Fruit fly (Drosophila melanogaster) whole organism, pupa: ENCODE data around the gene CSN3.

Experiments
- CG10348 ChIP-seq: fragments of 200-800 bp; sonication (Bioruptor generic); IDR thresholded peaks from 2 replicates; pipeline ENCODE4 v1.3.6; 2022; ENCODE audit warnings: missing biosample characterization, missing genetic modification characterization
- CG12605 ChIP-seq: fragments of 200-800 bp; sonication (Bioruptor generic); IDR thresholded peaks from 2 replicates; pipeline ENCODE4 v1.3.6; 2022; ENCODE audit warnings: missing biosample characterization, missing genetic modification characterization
- CG13204 ChIP-seq: fragments of 200-800 bp; sonication (Bioruptor generic); optimal IDR thresholded peaks from 2 replicates; lab custom pipeline; 2018; ENCODE audit warnings: missing biosample characterization, mild to moderate bottlenecking, missing genetic modification characterization, moderate library complexity
- CG14655 ChIP-seq: fragments of 200-800 bp; sonication (Bioruptor generic); optimal IDR thresholded peaks from 3 replicates; lab custom pipeline; 2017; ENCODE audit warnings: mild to moderate bottlenecking, missing biosample characterization, missing genetic modification reagents, missing genetic modification characterization
- CG15710 ChIP-seq: fragments of 200-800 bp; sonication (Bioruptor generic); optimal IDR thresholded peaks from 2 replicates; lab custom pipeline; 2018; ENCODE audit warnings: missing biosample characterization, mild to moderate bottlenecking, missing genetic modification characterization, moderate library complexity
- CG17806 ChIP-seq: fragments of 200-800 bp; sonication (Bioruptor generic); optimal IDR thresholded peaks from 2 replicates; lab custom pipeline; 2018; ENCODE audit warnings: missing biosample characterization, mild to moderate bottlenecking, missing genetic modification characterization, moderate library complexity
- CG32121 ChIP-seq: fragments of 200-800 bp; sonication (Bioruptor generic); IDR thresholded peaks from 2 replicates; pipeline ENCODE4 v1.3.6; 2022; ENCODE audit warnings: missing biosample characterization, missing genetic modification characterization
- CG34367 ChIP-seq: fragments of 200-800 bp; sonication (Bioruptor generic); optimal IDR thresholded peaks from 2 replicates; lab custom pipeline; 2018; ENCODE audit warnings: missing biosample characterization, mild to moderate bottlenecking, missing genetic modification characterization
- CG4496 ChIP-seq: fragments of 200-800 bp; sonication (Bioruptor generic); IDR thresholded peaks from 3 replicates; pipeline ENCODE4 v1.3.6; 2022; ENCODE audit warnings: missing biosample characterization, missing genetic modification characterization
- CG8159 ChIP-seq: fragments of 200-800 bp; sonication (Bioruptor generic); optimal IDR thresholded peaks from 3 replicates; lab custom pipeline; 2018; ENCODE audit warnings: missing biosample characterization, mild to moderate bottlenecking, missing genetic modification characterization, moderate library complexity
- CG8301 ChIP-seq: fragments of 200-800 bp; sonication (Bioruptor generic); optimal IDR thresholded peaks from 2 replicates; lab custom pipeline; 2018; ENCODE audit warnings: missing biosample characterization, mild to moderate bottlenecking, missing genetic modification characterization
- CG9948 ChIP-seq: fragments of 200-800 bp; sonication (Bioruptor generic); optimal IDR thresholded peaks from 2 replicates; lab custom pipeline; 2018; ENCODE audit warnings: missing biosample characterization, mild to moderate bottlenecking, missing genetic modification characterization, moderate library complexity
- D1 ChIP-seq: fragments of 200-800 bp; sonication (Bioruptor generic); optimal IDR thresholded peaks from 2 replicates; lab custom pipeline; 2018; ENCODE audit warnings: missing biosample characterization, mild to moderate bottlenecking, missing genetic modification characterization, moderate library complexity
- EcR ChIP-seq: fragments of 200-800 bp; sonication (Bioruptor generic); optimal IDR thresholded peaks from 3 replicates; lab custom pipeline; 2019; ENCODE audit warnings: missing biosample characterization, missing genetic modification characterization, mild to moderate bottlenecking, moderate library complexity, missing genetic modification reagents
- Ets98B ChIP-seq: fragments of 200-800 bp; sonication (Bioruptor generic); IDR thresholded peaks from 2 replicates; pipeline ENCODE4 v1.3.6; 2022; ENCODE audit warnings: missing biosample characterization, missing genetic modification characterization
- Pif1A ChIP-seq: fragments of 200-800 bp; sonication (Bioruptor generic); optimal IDR thresholded peaks from 3 replicates; lab custom pipeline; 2016; ENCODE audit warnings: missing biosample characterization, missing genetic modification characterization
- Pif1B ChIP-seq: fragments of 200-800 bp; sonication (Bioruptor generic); optimal IDR thresholded peaks from 3 replicates; lab custom pipeline; 2016; ENCODE audit warnings: missing biosample characterization, missing genetic modification characterization
- Snoo ChIP-seq: fragments of 200-800 bp; sonication (Bioruptor generic); optimal IDR thresholded peaks from 3 replicates; lab custom pipeline; 2017; ENCODE audit warnings: missing biosample characterization, mild to moderate bottlenecking, missing genetic modification characterization, inconsistent platforms
- fd96Ca ChIP-seq: fragments of 200-800 bp; sonication (Bioruptor generic); IDR thresholded peaks from 3 replicates; pipeline ENCODE4 v1.3.6; 2022; ENCODE audit warnings: missing biosample characterization, missing genetic modification characterization
- gl ChIP-seq: fragments of 200-800 bp; sonication (Bioruptor generic); optimal IDR thresholded peaks from 2 replicates; lab custom pipeline; 2018; ENCODE audit warnings: missing biosample characterization, mild to moderate bottlenecking, missing genetic modification characterization
- rn ChIP-seq: fragments of 200-800 bp; sonication (Bioruptor generic); IDR thresholded peaks from 2 replicates; pipeline ENCODE4 v1.3.6; 2022; ENCODE audit warnings: missing biosample characterization, missing genetic modification characterization

Gene CSN3

dm6 chr3L:20841465-20842109 lies at the start of gene CSN3, which contains the start of gene CG11456:
TSS of gene CSN3 (minus strand) at chr3L:20841576.
TSS of gene CG11456 (plus strand) at chr3L:20841987.
- no peak for TF ChIP-seq CG34367 (tag; lab: Kevin White, UChicago)
- no peak for TF ChIP-seq fd96Ca
- TF ChIP-seq CG4496 (GFP tag; lab: Robert Waterston, UW), result 0 out of 3 replicates have a peak, but pooled peaks have one; percentile 25
- TF ChIP-seq D1 (tag; lab: Kevin White, UChicago), result no peak
- TF ChIP-seq CG13204 (GFP tag; lab: Kevin White, UChicago), result no peak
- TF ChIP-seq CG9948 (tag; lab: Kevin White, UChicago), result no peak
- TF ChIP-seq Pif1B (GFP tag; lab: Kevin White, UChicago), result no peak
- TF ChIP-seq CG17806, result no peak
- TF ChIP-seq, all 21 proteins: peak for 1

- TF ChIP-seq CG9948 (tag; lab: Kevin White, UChicago), result no peak
- no peak for TF ChIP-seq CG32121 (GFP tag; lab: Robert Waterston, UW)
- no peak for TF ChIP-seq CG10348 (GFP tag; lab: Robert Waterston, UW)
- TF ChIP-seq CG15710, result no peak
- no peak for TF ChIP-seq Ets98B
- TF ChIP-seq fd96Ca, result no peak
- no peak for TF ChIP-seq CG17806
- no peak for TF ChIP-seq D1 (tag; lab: Kevin White, UChicago)
- TF ChIP-seq gl, result no peak
- TF ChIP-seq EcR (GFP tag; lab: Kevin White, UChicago), result no peak
- TF ChIP-seq CG8301 (tag; lab: Kevin White, UChicago), result no peak
- no peak for TF ChIP-seq CG14655
- TF ChIP-seq Pif1A, result no peak
- TF ChIP-seq rn (GFP tag; lab: Robert Waterston, UW), result no peak
- TF ChIP-seq CG13204 (GFP tag; lab: Kevin White, UChicago), result no peak
- TF ChIP-seq Pif1B (GFP tag; lab: Kevin White, UChicago), result no peak
- no peak for TF ChIP-seq CG34367 (tag; lab: Kevin White, UChicago)
- TF ChIP-seq Snoo (tag; lab: Kevin White, UChicago), result no peak
- no peak for TF ChIP-seq CG8159 (tag; lab: Kevin White, UChicago)
- TF ChIP-seq CG12605 (GFP tag; lab: Robert Waterston, UW), result no peak
- TF ChIP-seq, all 21 proteins: peak for 0
Measured at dm6 chr3L:20885172-20885571, 43.8 kb upstream of the CSN3 start, which contains the start of gene CG32432. TSS of gene CG32432 (minus strand) at chr3L:20885188.

- TF ChIP-seq Pif1B (GFP tag; lab: Kevin White, UChicago), result no peak
- no peak for TF ChIP-seq Snoo (tag; lab: Kevin White, UChicago)
- no peak for TF ChIP-seq CG8159 (tag; lab: Kevin White, UChicago)
- TF ChIP-seq Ets98B, result no peak
- no peak for TF ChIP-seq CG13204 (GFP tag; lab: Kevin White, UChicago)
- no peak for TF ChIP-seq D1 (tag; lab: Kevin White, UChicago)
- no peak for TF ChIP-seq fd96Ca
- no peak for TF ChIP-seq Pif1A
- TF ChIP-seq CG14655, result no peak
- no peak for TF ChIP-seq CG32121 (GFP tag; lab: Robert Waterston, UW)
- no peak for TF ChIP-seq CG34367 (tag; lab: Kevin White, UChicago)
Measured at dm6 chr3L:20883969-20884368, 42.6 kb upstream of the CSN3 start.

DNA sequence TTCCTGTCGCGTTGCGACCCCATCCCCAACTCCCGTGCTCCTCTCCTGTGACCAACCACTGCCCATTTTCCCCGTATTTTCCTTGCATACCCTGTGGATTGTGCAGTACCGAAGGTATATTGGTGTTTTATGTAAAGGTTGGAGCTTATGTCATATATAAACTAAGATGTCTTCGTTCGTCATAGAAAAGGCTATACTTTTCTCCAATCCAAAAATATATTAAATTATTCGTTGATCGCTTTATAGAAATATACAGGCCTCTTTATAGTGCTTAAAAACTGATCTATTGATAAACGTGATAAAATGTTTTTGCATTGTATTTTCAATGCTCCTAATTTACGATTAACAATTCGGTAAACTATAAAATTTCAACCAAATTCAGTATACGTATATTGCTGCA lies 27.6 kb upstream of the CSN3 start:
- TF ChIP-seq CG17806 (no peak), CG14655 (peak; percentile 0)
- TF ChIP-seq, all 21 proteins: peak for 1

- TF ChIP-seq Snoo (tag; lab: Kevin White, UChicago) (no peak), CG8159 (tag; lab: Kevin White, UChicago) (no peak), D1 (tag; lab: Kevin White, UChicago) (no peak), CG10348 (GFP tag; lab: Robert Waterston, UW) (no peak), EcR (GFP tag; lab: Kevin White, UChicago) (no peak), fd96Ca (no peak), CG4496 (GFP tag; lab: Robert Waterston, UW) (no peak), CG15710 (no peak), CG9948 (tag; lab: Kevin White, UChicago) (no peak), Ets98B (no peak), CG17806 (no peak), Pif1B (GFP tag; lab: Kevin White, UChicago) (no peak), CG32121 (GFP tag; lab: Robert Waterston, UW) (no peak), CG12605 (GFP tag; lab: Robert Waterston, UW) (no peak), Pif1A (no peak)
Measured at dm6 chr3L:20857609-20858008, 16.2 kb upstream of the CSN3 start.

dm6 chr3L:20848572-20848971 lies 7.2 kb upstream of the CSN3 start:
- TF ChIP-seq CG8159 (tag; lab: Kevin White, UChicago) (no peak), CG4496 (GFP tag; lab: Robert Waterston, UW) (no peak)

DNA sequence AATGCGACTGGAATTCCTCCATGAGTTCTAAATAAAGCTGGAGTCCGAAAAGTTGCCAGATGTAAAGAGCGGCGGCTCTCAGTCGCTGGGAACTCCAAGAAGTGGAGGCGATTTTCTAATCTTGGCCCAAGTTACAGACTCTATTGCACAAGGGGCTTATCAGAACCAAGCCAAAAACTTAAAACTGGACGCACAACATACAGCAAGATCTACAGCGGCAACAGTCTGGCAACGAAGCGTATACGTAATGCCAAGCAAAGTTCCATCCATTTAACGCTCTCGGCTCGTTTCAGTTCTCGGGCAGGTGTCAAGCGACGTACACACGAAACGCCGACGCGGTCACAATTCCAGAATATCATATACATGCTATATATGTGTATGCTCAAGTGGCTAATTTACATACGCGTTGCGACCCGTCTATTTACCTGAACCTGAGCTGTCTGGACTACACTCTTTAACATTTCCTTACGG lies 3.5 kb downstream of the CSN3 start:
- TF ChIP-seq CG10348 (GFP tag; lab: Robert Waterston, UW) (no peak), CG17806 (no peak), CG9948 (tag; lab: Kevin White, UChicago) (no peak), Snoo (tag; lab: Kevin White, UChicago) (no peak), Pif1B (GFP tag; lab: Kevin White, UChicago) (no peak), Pif1A (no peak), EcR (GFP tag; lab: Kevin White, UChicago) (no peak)
- TF ChIP-seq, all 21 proteins: peak for 0
